Fruit fly (Drosophila melanogaster) whole organism, embryonic: ENCODE results near the gene CG7387.

Source experiments
- HHEX ChIP-seq: fragments of 200-800 bp; sonication (Bioruptor generic); optimal IDR thresholded peaks from 3 replicates; lab custom pipeline; 2017; ENCODE audit warnings: missing biosample characterization, mild to moderate bottlenecking, missing genetic modification characterization, missing genetic modification reagents
- Mrtf ChIP-seq: fragments of 200-800 bp; sonication (Bioruptor generic); IDR thresholded peaks from 3 replicates; pipeline ENCODE4 v1.3.6; 2022; ENCODE audit warnings: missing biosample characterization, missing genetic modification characterization
- dmrt99B ChIP-seq: fragments of 200-800 bp; sonication (Bioruptor generic); optimal IDR thresholded peaks from 2 replicates; lab custom pipeline; 2018; ENCODE audit warnings: missing biosample characterization, mild to moderate bottlenecking, missing genetic modification characterization, moderate library complexity
- gcm ChIP-seq: fragments of 200-800 bp; sonication (Bioruptor generic); optimal IDR thresholded peaks from 2 replicates; lab custom pipeline; 2019; ENCODE audit warnings: missing biosample characterization, mild to moderate bottlenecking, missing genetic modification characterization, moderate library complexity
- mirr ChIP-seq: fragments of 200-800 bp; sonication (Bioruptor generic); optimal IDR thresholded peaks from 3 replicates; lab custom pipeline; 2018; ENCODE audit warnings: missing biosample characterization, mild to moderate bottlenecking, missing genetic modification characterization

DNA sequence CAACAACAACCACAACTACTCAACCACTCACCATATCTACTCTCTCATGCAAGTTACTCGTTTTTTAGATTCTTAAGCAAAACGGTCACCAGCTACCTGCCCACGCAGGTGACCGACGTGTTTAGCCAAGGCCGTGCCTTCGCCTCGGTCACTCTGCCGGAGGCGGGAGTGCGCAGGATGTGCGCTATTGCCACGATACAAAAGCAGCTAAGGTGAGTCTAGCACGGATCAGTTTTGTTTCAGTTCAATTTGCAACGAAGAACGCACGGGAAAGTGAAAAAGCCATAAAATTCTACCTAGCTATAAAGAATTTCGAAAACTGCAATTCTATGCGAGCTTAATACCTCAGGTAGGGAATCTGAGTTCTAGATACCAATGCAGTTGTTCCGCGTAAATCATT, 3.7 kb downstream of the CG7387 start:
- no peak for TF ChIP-seq gcm
- no peak for TF ChIP-seq dmrt99B (tag; lab: Kevin White, UChicago)
- no peak for TF ChIP-seq HHEX (GFP tag; lab: Kevin White, UChicago)
- TF ChIP-seq Mrtf (GFP tag; lab: Robert Waterston, UW): no peak
- TF ChIP-seq mirr (GFP tag; lab: Kevin White, UChicago): no peak
